Fruit fly (Drosophila melanogaster): Measurements from ENCODE around the gene CG13064.

CG13064 gene

DNA sequence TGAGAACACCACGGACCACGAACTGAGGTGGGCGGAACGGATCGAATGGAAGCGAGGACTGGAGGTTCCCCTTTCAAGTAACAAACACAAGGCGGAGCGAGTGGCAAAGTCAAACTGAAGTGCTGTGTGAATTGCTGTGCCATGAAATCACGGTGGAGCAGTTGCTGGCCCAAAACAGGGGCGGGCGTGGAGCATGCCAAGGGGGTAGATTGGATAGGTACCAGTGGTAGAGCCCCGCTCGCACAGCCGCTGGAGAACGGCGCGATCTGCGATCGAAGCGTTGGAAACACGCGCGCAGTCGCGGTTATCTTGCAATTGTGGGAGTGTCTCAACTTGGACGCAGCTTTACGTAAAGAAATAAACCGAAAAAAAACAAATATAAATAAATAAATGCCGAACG lies 47.6 kb downstream of the CG13064 start, which contains the start of gene CG13038:
Gene CG13038, minus strand, starts transcription at position 118 of the 400 bp plus-strand sequence.
- peak; percentile 8 for TF ChIP-seq h (GFP tag; optimal IDR thresholded peaks at IDR 0.05)
- no peak for TF ChIP-seq tai (GFP tag; optimal IDR thresholded peaks at IDR 0.05)
- TF ChIP-seq brk (GFP tag; optimal IDR thresholded peaks at IDR 0.05) = no peak
- TF ChIP-seq pan (optimal IDR thresholded peaks at IDR 0.05) = no peak
- TF ChIP-seq br (GFP tag; optimal IDR thresholded peaks at IDR 0.05) = no peak
- TF ChIP-seq lola (GFP tag; optimal IDR thresholded peaks at IDR 0.05) = no peak
- no peak for TF ChIP-seq OdsH (GFP tag; optimal IDR thresholded peaks at IDR 0.05)
- TF ChIP-seq Abd-B (GFP tag; optimal IDR thresholded peaks at IDR 0.05) = no peak
- no peak for TF ChIP-seq Hnf4 (GFP tag; optimal IDR thresholded peaks at IDR 0.05)
- TF ChIP-seq fru (GFP tag; optimal IDR thresholded peaks at IDR 0.05) = peak; percentile 7

- TF ChIP-seq sv (GFP tag; optimal IDR thresholded peaks at IDR 0.05) (peak; percentile 50), brk (GFP tag; optimal IDR thresholded peaks at IDR 0.05) (no peak)
Measured at dm6 chr3L:16328207-16328891, 48.1 kb downstream of the CG13064 start, which contains the start of gene CG13058. TSS of gene CG13058 (plus strand) at chr3L:16328841.

DNA sequence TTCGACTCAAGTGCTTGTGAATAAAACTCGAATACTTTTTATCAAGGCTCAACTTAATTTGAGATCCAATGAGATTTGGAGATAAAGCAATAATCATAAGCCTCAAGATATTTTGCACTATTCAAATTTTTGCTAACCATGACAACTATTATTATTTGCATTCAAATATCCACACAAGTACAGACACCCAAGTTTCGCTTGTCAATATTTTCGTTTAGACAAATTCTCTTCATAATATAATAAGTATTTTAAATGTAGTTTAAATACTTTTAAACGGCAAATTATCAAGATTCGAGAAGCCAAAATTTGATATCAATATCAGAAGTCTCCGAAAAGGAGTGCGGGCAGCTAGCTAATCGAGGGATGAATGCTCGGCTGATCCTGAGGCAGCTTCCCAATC lies 49.3 kb downstream of the CG13064 start, which contains the start of gene CG33061:
Gene CG33061, plus strand, starts transcription at position 301 of the 400 bp plus-strand sequence.
- TF ChIP-seq foxo (GFP tag; optimal IDR thresholded peaks at IDR 0.05) (no peak), Hr78 (GFP tag; optimal IDR thresholded peaks at IDR 0.05) (no peak), Sp1 (GFP tag; optimal IDR thresholded peaks at IDR 0.05) (no peak), HLH106 (tag; optimal IDR thresholded peaks at IDR 0.05) (no peak), lola (GFP tag; optimal IDR thresholded peaks at IDR 0.05) (no peak), fru (GFP tag; optimal IDR thresholded peaks at IDR 0.05) (no peak), Dif (GFP tag; optimal IDR thresholded peaks at IDR 0.05; ENCODE audit: partially characterized antibody) (no peak)

All from whole organism, wandering third instar larva.